Worm (Caenorhabditis elegans): Measurements from ENCODE around the gene K09E3.2.
A peak's percentile ranks its signal among the peaks of the same experiment; 100 is the strongest.
"Not testable (repeated sequence)": the region's sequence is repeated elsewhere in the genome, so short reads cannot be mapped to it uniquely, and the experiment has no call there.

The K09E3.2 gene

ce11 chrX:17117359-17117758 lies at the start of gene K09E3.2:
Gene K09E3.2, plus strand, starts transcription at chrX:17117659.
- not testable (repeated sequence) for TF ChIP-seq mab-9 (GFP tag; IDR thresholded peaks at IDR 0.05); ceh-8 (GFP tag; optimal IDR thresholded peaks at IDR 0.05); fkh-4 (tag; optimal IDR thresholded peaks at IDR 0.05; ENCODE audit: borderline replicate concordance)

DNA sequence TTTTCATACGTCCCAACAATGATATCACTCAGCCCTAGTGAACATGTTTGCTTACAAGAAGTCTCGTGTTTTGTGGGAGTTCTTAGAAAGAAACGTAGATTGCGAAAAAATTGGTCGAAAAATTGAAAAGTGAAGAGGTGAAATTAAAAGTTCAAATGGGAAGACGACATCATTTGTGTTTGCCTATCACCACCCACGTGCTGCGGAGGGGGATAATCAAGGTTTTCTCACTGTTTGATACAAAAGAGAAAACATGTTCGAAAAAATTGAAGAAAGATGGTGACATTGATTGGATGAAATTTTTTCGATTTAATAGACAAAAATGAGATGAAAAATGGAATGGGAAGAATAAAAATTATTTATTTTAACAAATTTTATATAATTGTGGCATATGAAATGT lies 47.0 kb upstream of the K09E3.2 start:
- TF ChIP-seq lin-39 (tag; optimal IDR thresholded peaks at IDR 0.05), result no peak
- TF ChIP-seq ceh-88 (GFP tag; IDR thresholded peaks at IDR 0.05), result no peak
- TF ChIP-seq lsy-2 (tag; optimal IDR thresholded peaks at IDR 0.05), result no peak
- TF ChIP-seq blmp-1 (tag; optimal IDR thresholded peaks at IDR 0.05), result peak; percentile 91
- TF ChIP-seq zip-4 (GFP tag; optimal IDR thresholded peaks at IDR 0.05), result no peak
- TF ChIP-seq tlp-1 (tag; optimal IDR thresholded peaks at IDR 0.05), result no peak
- TF ChIP-seq alr-1 (tag; optimal IDR thresholded peaks at IDR 0.05; ENCODE audit: borderline replicate concordance), result no peak
- TF ChIP-seq unc-30 (tag; optimal IDR thresholded peaks at IDR 0.05), result no peak
- peak; percentile 18 for TF ChIP-seq snu-23 (GFP tag; optimal IDR thresholded peaks at IDR 0.05)
- no peak for TF ChIP-seq nhr-11 (tag; optimal IDR thresholded peaks at IDR 0.05)
- peak; percentile 59 for TF ChIP-seq lin-14 (GFP tag; optimal IDR thresholded peaks at IDR 0.05)
- TF ChIP-seq efl-1 (optimal IDR thresholded peaks at IDR 0.05), result no peak
- TF ChIP-seq efl-1 (GFP tag; optimal IDR thresholded peaks at IDR 0.05 in 1 of 2), result no peak
- no peak for TF ChIP-seq nhr-12 (tag; optimal IDR thresholded peaks at IDR 0.05)
- TF ChIP-seq xbp-1 (tag; optimal IDR thresholded peaks at IDR 0.05), result no peak
- TF ChIP-seq nhr-85 (tag), result peak; percentile 78
- TF ChIP-seq nhr-19 (GFP tag; conservative IDR thresholded peaks at IDR 0.05), result no peak
- TF ChIP-seq ceh-8 (GFP tag; optimal IDR thresholded peaks at IDR 0.05), result no peak
- no peak for TF ChIP-seq ces-1 (GFP tag; optimal IDR thresholded peaks at IDR 0.05)
- TF ChIP-seq fos-1 (tag; optimal IDR thresholded peaks at IDR 0.05), result no peak
- peak in 1 of 6 experiments; percentile 75 for TF ChIP-seq elt-3 (tag; optimal IDR thresholded peaks at IDR 0.05)
- TF ChIP-seq C04F5.9 (tag; optimal IDR thresholded peaks at IDR 0.05), result no peak
- TF ChIP-seq ama-1 (optimal IDR thresholded peaks at IDR 0.05), result no peak
- no peak for TF ChIP-seq pqm-1 (tag; optimal IDR thresholded peaks at IDR 0.05)
- TF ChIP-seq elt-2 (tag; optimal IDR thresholded peaks at IDR 0.05), result no peak
- TF ChIP-seq efl-3 (GFP tag; optimal IDR thresholded peaks at IDR 0.05), result no peak
- peak; percentile 12 for TF ChIP-seq nhr-20 (tag; optimal IDR thresholded peaks at IDR 0.05)
- TF ChIP-seq lin-15B (tag; optimal IDR thresholded peaks at IDR 0.05), result no peak

- no peak for TF ChIP-seq efl-1 (optimal IDR thresholded peaks at IDR 0.05)
- peak in 1 of 2 experiments; percentile 13 for TF ChIP-seq efl-1 (GFP tag; optimal IDR thresholded peaks at IDR 0.05 in 1 of 2)
- no peak for TF ChIP-seq aha-1 (tag; optimal IDR thresholded peaks at IDR 0.05)
Observed at ce11 chrX:17072088-17072487, 45.4 kb upstream of the K09E3.2 start, which contains the start of gene C30G4.4. Gene C30G4.4, minus strand, starts transcription at chrX:17072188.

DNA sequence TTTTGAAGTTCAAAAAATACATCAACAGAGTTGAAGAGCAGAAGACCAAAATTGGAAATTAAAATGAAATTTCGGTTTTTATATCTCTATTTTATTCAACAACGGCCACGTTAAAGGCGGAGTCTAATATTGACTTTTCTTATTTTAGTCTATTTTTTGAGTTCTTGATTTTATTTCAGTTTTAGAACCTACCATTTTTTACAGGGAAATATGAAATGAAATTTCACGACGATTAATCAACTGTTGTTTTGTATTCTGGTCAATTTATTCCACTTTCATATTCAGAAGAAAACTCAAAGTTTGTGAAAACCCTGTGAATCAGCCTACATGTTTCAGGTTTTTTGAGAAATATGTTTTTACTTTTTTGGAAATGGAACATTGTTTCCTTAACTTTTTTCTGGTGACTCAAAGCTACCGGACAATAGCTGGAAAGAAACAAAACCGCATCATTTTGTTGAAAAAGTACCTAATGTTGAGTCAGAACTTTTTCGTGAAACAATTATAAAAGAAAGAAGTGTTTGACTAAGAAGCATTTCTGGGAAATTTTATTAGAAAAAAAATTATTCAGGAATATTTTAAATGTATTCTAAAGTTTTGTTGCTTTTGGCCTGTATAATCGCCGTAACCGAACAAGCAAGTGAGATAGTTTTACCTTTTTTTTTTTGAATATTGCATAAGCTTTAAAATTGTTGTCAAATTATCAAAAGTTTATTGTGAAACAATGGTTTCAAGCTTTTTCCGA lies 36.7 kb upstream of the K09E3.2 start, which contains the start of the genes irld-23 and C08A9.10:
Gene irld-23, minus strand, starts transcription at position 51 of the 742 bp plus-strand sequence.
Gene C08A9.10, plus strand, starts transcription at position 545 of the 742 bp plus-strand sequence.
- no peak for TF ChIP-seq C16A3.4 (tag; optimal IDR thresholded peaks at IDR 0.05)
- no peak for TF ChIP-seq alr-1 (tag; optimal IDR thresholded peaks at IDR 0.05; ENCODE audit: borderline replicate concordance)
- TF ChIP-seq lin-15B (tag; optimal IDR thresholded peaks at IDR 0.05), result no peak
- TF ChIP-seq lir-3 (tag; optimal IDR thresholded peaks at IDR 0.05; ENCODE audit: poor library complexity), result no peak
- no peak for TF ChIP-seq mef-2 (tag; optimal IDR thresholded peaks at IDR 0.05)
- no peak for TF ChIP-seq hpl-2 (GFP tag; optimal IDR thresholded peaks at IDR 0.05)
- TF ChIP-seq ceh-82 (tag; optimal IDR thresholded peaks at IDR 0.05), result no peak
- TF ChIP-seq C34B4.2 (tag; optimal IDR thresholded peaks at IDR 0.05), result no peak
- no peak for TF ChIP-seq nhr-90 (tag; optimal IDR thresholded peaks at IDR 0.05; ENCODE audit: poor library complexity)
- no peak for TF ChIP-seq elt-3 (tag; optimal IDR thresholded peaks at IDR 0.05)
- TF ChIP-seq pqm-1 (tag; optimal IDR thresholded peaks at IDR 0.05), result no peak
- no peak for TF ChIP-seq tlp-1 (tag; optimal IDR thresholded peaks at IDR 0.05)
- no peak for TF ChIP-seq egl-27 (tag; optimal IDR thresholded peaks at IDR 0.05)

Measured in whole organism, L1 larva.